Worm (Caenorhabditis elegans) whole organism, mixed stage, embryonic: ENCODE data around the gene ribo-1.

Source experiments
- M03D4.4 ChIP-seq: sonication (generic microtip); optimal IDR thresholded peaks from 2 replicates; lab custom pipeline; 2017; ENCODE audit warnings: mild to moderate bottlenecking, missing genetic modification characterization, missing compliant biosample characterization
- bed-3 ChIP-seq: fragments of 200-800 bp; sonication (Bioruptor generic); optimal IDR thresholded peaks from 3 replicates; lab custom pipeline; 2018; ENCODE audit warnings: mild to moderate bottlenecking, missing genetic modification characterization, moderate library complexity, missing compliant biosample characterization
- blmp-1 ChIP-seq: fragments of 150-350 bp; optimal IDR thresholded peaks from 2 replicates; lab custom pipeline; 2014; ENCODE audit warnings: missing biosample characterization, missing genetic modification characterization
- ceh-39 ChIP-seq: fragments of 150-350 bp; optimal IDR thresholded peaks from 2 replicates; lab custom pipeline; 2014; ENCODE audit warnings: missing biosample characterization, missing genetic modification characterization
- ceh-43 ChIP-seq: fragments of 200-800 bp; sonication (Bioruptor generic); optimal IDR thresholded peaks from 2 replicates; lab custom pipeline; 2018; ENCODE audit warnings: mild to moderate bottlenecking, missing genetic modification characterization, moderate library complexity, missing compliant biosample characterization
- ceh-83 ChIP-seq: fragments of 200-800 bp; sonication (Bioruptor generic); optimal IDR thresholded peaks from 2 replicates; lab custom pipeline; 2018; ENCODE audit warnings: mild to moderate bottlenecking, missing genetic modification characterization, missing compliant biosample characterization
- ces-1 ChIP-seq: fragments of 150-350 bp; optimal IDR thresholded peaks from 2 replicates; lab custom pipeline; 2014; ENCODE audit warnings: missing biosample characterization, missing genetic modification reagents, missing genetic modification characterization
- cnd-1 ChIP-seq: fragments of 200-800 bp; sonication (Bioruptor generic); optimal IDR thresholded peaks from 2 replicates; lab custom pipeline; 2018; ENCODE audit warnings: mild to moderate bottlenecking, missing genetic modification characterization, missing compliant biosample characterization
- drap-1 ChIP-seq: fragments of 200-800 bp; sonication (Bioruptor generic); optimal IDR thresholded peaks from 3 replicates; lab custom pipeline; 2018; ENCODE audit warnings: mild to moderate bottlenecking, missing genetic modification characterization, missing compliant biosample characterization
- elt-1 ChIP-seq: sonication (generic microtip); optimal IDR thresholded peaks from 2 replicates; lab custom pipeline; 2017; ENCODE audit warnings: missing genetic modification characterization, mild to moderate bottlenecking, missing compliant biosample characterization, antibody characterized with exemption, moderate library complexity, borderline replicate concordance; ENCODE audit not compliant: insufficient read depth
- elt-3 ChIP-seq: fragments of 150-350 bp; optimal IDR thresholded peaks from 2 replicates; lab custom pipeline; 2014; ENCODE audit warnings: missing biosample characterization, missing genetic modification characterization
- flh-1 ChIP-seq: fragments of 200-800 bp; sonication (Bioruptor generic); optimal IDR thresholded peaks from 2 replicates; lab custom pipeline; 2018; ENCODE audit warnings: mild to moderate bottlenecking, missing genetic modification characterization, moderate library complexity, missing compliant biosample characterization
- ham-2 ChIP-seq: fragments of 200-800 bp; sonication (Bioruptor generic); optimal IDR thresholded peaks from 2 replicates; lab custom pipeline; 2018; ENCODE audit warnings: mild to moderate bottlenecking, missing genetic modification characterization, missing compliant biosample characterization
- hlh-1 ChIP-seq: fragments of 150-350 bp; optimal IDR thresholded peaks from 2 replicates; lab custom pipeline; 2014; ENCODE audit warnings: missing biosample characterization, missing genetic modification reagents, missing genetic modification characterization
- lin-13 ChIP-seq: fragments of 150-350 bp; optimal IDR thresholded peaks from 2 replicates; lab custom pipeline; 2014; ENCODE audit warnings: missing biosample characterization, missing genetic modification characterization
- lin-32 ChIP-seq: fragments of 200-800 bp; sonication (Bioruptor generic); optimal IDR thresholded peaks from 2 replicates; lab custom pipeline; 2018; ENCODE audit warnings: mild to moderate bottlenecking, missing genetic modification characterization, missing compliant biosample characterization
- lsy-2 ChIP-seq: fragments of 150-350 bp; optimal IDR thresholded peaks from 2 replicates; lab custom pipeline; 2014; ENCODE audit warnings: missing biosample characterization, missing genetic modification characterization
- mab-5 ChIP-seq: fragments of 150-350 bp; optimal IDR thresholded peaks from 2 replicates; lab custom pipeline; 2014; ENCODE audit warnings: missing biosample characterization, missing genetic modification characterization
- mep-1 ChIP-seq: fragments of 150-350 bp; optimal IDR thresholded peaks from 2 replicates; lab custom pipeline; 2017; ENCODE audit warnings: missing biosample characterization, missing genetic modification reagents, missing genetic modification characterization, inconsistent platforms
- mls-2 ChIP-seq: sonication (generic microtip); optimal IDR thresholded peaks from 2 replicates; lab custom pipeline; 2016; ENCODE audit warnings: mild to moderate bottlenecking, missing genetic modification characterization, moderate library complexity, missing compliant biosample characterization
- nhr-12 ChIP-seq: fragments of 150-350 bp; optimal IDR thresholded peaks from 2 replicates; lab custom pipeline; 2014; ENCODE audit warnings: missing biosample characterization, missing genetic modification characterization
- nhr-2 ChIP-seq: fragments of 150-350 bp; optimal IDR thresholded peaks from 2 replicates; lab custom pipeline; 2014; ENCODE audit warnings: missing biosample characterization, missing genetic modification characterization
- nhr-237 ChIP-seq: fragments of 150-350 bp; optimal IDR thresholded peaks from 2 replicates; lab custom pipeline; 2014; ENCODE audit warnings: missing biosample characterization, missing genetic modification characterization
- nhr-28 ChIP-seq: fragments of 150-350 bp; optimal IDR thresholded peaks from 2 replicates; lab custom pipeline; 2014; ENCODE audit warnings: missing biosample characterization, missing genetic modification characterization
- nhr-76 ChIP-seq: sonication (generic microtip); optimal IDR thresholded peaks from 2 replicates; lab custom pipeline; 2017; ENCODE audit warnings: missing biosample characterization, missing genetic modification characterization
- pha-4 ChIP-seq: fragments of 150-350 bp; optimal IDR thresholded peaks from 2 replicates; lab custom pipeline; 2018; ENCODE audit warnings: missing biosample characterization, missing genetic modification reagents, missing genetic modification characterization
- sem-2 ChIP-seq: fragments of 200-800 bp; sonication (Bioruptor generic); optimal IDR thresholded peaks from 2 replicates; lab custom pipeline; 2018; ENCODE audit warnings: mild to moderate bottlenecking, missing genetic modification characterization, missing compliant biosample characterization
- snpc-4 ChIP-seq: fragments of 150-350 bp; optimal IDR thresholded peaks from 2 replicates; lab custom pipeline; 2014; ENCODE audit warnings: missing biosample characterization, missing genetic modification characterization
- sptf-1 ChIP-seq: sonication (generic microtip); optimal IDR thresholded peaks from 2 replicates; lab custom pipeline; 2017; ENCODE audit warnings: mild to moderate bottlenecking, missing genetic modification characterization, moderate library complexity, missing compliant biosample characterization
- tbx-8 ChIP-seq: fragments of 200-800 bp; sonication (Bioruptor generic); optimal IDR thresholded peaks from 2 replicates; lab custom pipeline; 2018; ENCODE audit warnings: mild to moderate bottlenecking, missing genetic modification characterization, moderate library complexity, missing compliant biosample characterization
- unc-120 ChIP-seq: sonication (generic microtip); optimal IDR thresholded peaks from 2 replicates; lab custom pipeline; 2017; ENCODE audit warnings: missing genetic modification characterization, missing compliant biosample characterization; ENCODE audit not compliant: poor library complexity, severe bottlenecking
- unc-62 ChIP-seq: fragments of 150-350 bp; optimal IDR thresholded peaks from 2 replicates; lab custom pipeline; 2014; ENCODE audit warnings: missing biosample characterization, missing genetic modification reagents, missing genetic modification characterization
- zip-8 ChIP-seq: fragments of 150-350 bp; optimal IDR thresholded peaks from 2 replicates; lab custom pipeline; 2014; ENCODE audit warnings: missing biosample characterization, missing genetic modification characterization
- ztf-11 ChIP-seq: fragments of 150-350 bp; optimal IDR thresholded peaks from 2 replicates; lab custom pipeline; 2014; ENCODE audit warnings: missing biosample characterization, missing genetic modification characterization

Gene ribo-1

ce11 chrIV:6905947-6906489 is 4.5 kb upstream of the ribo-1 start, which contains the start of the genes T22D1.17 and T22D1.8:
T22D1.17 (plus strand) TSS chrIV:6905997.
T22D1.8 (minus strand) TSS chrIV:6906348.
- TF ChIP-seq tbx-8 (no peak), ces-1 (GFP tag; lab: Kevin White, UChicago) (no peak), mls-2 (no peak), zip-8 (no peak), M03D4.4 (no peak), lsy-2 (no peak), lin-13 (tag; lab: Kevin White, UChicago) (no peak), sem-2 (no peak), snpc-4 (no peak), mep-1 (no peak), unc-62 (GFP tag; lab: Kevin White, UChicago) (no peak), drap-1 (no peak), ceh-83 (no peak), blmp-1 (tag; lab: Kevin White, UChicago) (no peak), ztf-11 (tag; lab: Kevin White, UChicago) (no peak), ceh-39 (tag; lab: Kevin White, UChicago) (no peak), elt-1 (tag; lab: Kevin White, UChicago) (no peak)

ce11 chrIV:6907487-6907886 is 3.0 kb upstream of the ribo-1 start:
- TF ChIP-seq mab-5 (tag; lab: Kevin White, UChicago) (no peak), elt-3 (no peak), tbx-8 (no peak), ceh-83 (no peak), unc-62 (GFP tag; lab: Kevin White, UChicago) (no peak), unc-120 (tag; lab: Kevin White, UChicago) (no peak), elt-1 (tag; lab: Kevin White, UChicago) (no peak), bed-3 (GFP tag; lab: Kevin White, UChicago) (no peak), ceh-39 (tag; lab: Kevin White, UChicago) (no peak), ztf-11 (tag; lab: Kevin White, UChicago) (no peak), sem-2 (no peak)

ce11 chrIV:6912851-6913588 is 2.5 kb downstream of the ribo-1 start, which contains the start of gene T22D1.3:
T22D1.3 (plus strand) TSS chrIV:6913538.
- no peak for TF ChIP-seq ham-2
- no peak for TF ChIP-seq ceh-83
- TF ChIP-seq ztf-11 (tag; lab: Kevin White, UChicago) = no peak
- TF ChIP-seq hlh-1 (tag; lab: Kevin White, UChicago) = no peak
- no peak for TF ChIP-seq blmp-1 (tag; lab: Kevin White, UChicago)
- no peak for TF ChIP-seq ceh-39 (tag; lab: Kevin White, UChicago)
- no peak for TF ChIP-seq ces-1 (GFP tag; lab: Kevin White, UChicago)
- no peak for TF ChIP-seq sem-2
- TF ChIP-seq nhr-12 = no peak
- TF ChIP-seq mls-2 = no peak
- no peak for TF ChIP-seq nhr-76 (tag; lab: Kevin White, UChicago)
- TF ChIP-seq nhr-28 (tag; lab: Kevin White, UChicago) = no peak
- TF ChIP-seq, all 35 proteins: peak for 0

- TF ChIP-seq M03D4.4 = no peak
- TF ChIP-seq blmp-1 (tag; lab: Kevin White, UChicago) = no peak
- no peak for TF ChIP-seq flh-1 (GFP tag; lab: Kevin White, UChicago)
- TF ChIP-seq sptf-1 (tag; lab: Kevin White, UChicago) = no peak
- TF ChIP-seq nhr-28 (tag; lab: Kevin White, UChicago) = no peak
- no peak for TF ChIP-seq lin-32 (GFP tag; lab: Kevin White, UChicago)
- TF ChIP-seq unc-120 (tag; lab: Kevin White, UChicago) = no peak
These were observed 6.3 kb downstream of the ribo-1 start for ce11 chrIV:6916831-6917230.

ce11 chrIV:6919318-6919717 is 8.8 kb downstream of the ribo-1 start, which contains the start of gene ruvb-2:
ruvb-2 (minus strand) TSS chrIV:6919406.
- TF ChIP-seq snpc-4 (no peak), nhr-12 (no peak), zip-8 (no peak), lin-13 (tag; lab: Kevin White, UChicago) (peak; percentile 58), flh-1 (GFP tag; lab: Kevin White, UChicago) (no peak), nhr-237 (tag; lab: Kevin White, UChicago) (peak; percentile 69), ceh-43 (peak; percentile 42), elt-1 (tag; lab: Kevin White, UChicago) (no peak), lin-32 (GFP tag; lab: Kevin White, UChicago) (no peak), nhr-2 (tag; lab: Kevin White, UChicago) (peak; percentile 4), hlh-1 (tag; lab: Kevin White, UChicago) (no peak), unc-62 (GFP tag; lab: Kevin White, UChicago) (no peak), M03D4.4 (no peak), unc-120 (tag; lab: Kevin White, UChicago) (no peak), mab-5 (tag; lab: Kevin White, UChicago) (no peak), bed-3 (GFP tag; lab: Kevin White, UChicago) (no peak), ces-1 (GFP tag; lab: Kevin White, UChicago) (peak; percentile 93), lsy-2 (peak; percentile 81), elt-3 (no peak), drap-1 (no peak), sptf-1 (tag; lab: Kevin White, UChicago) (peak; percentile 38), sem-2 (no peak), ztf-11 (tag; lab: Kevin White, UChicago) (no peak), mep-1 (peak; percentile 65), nhr-76 (tag; lab: Kevin White, UChicago) (no peak), pha-4 (tag; lab: Kevin White, UChicago) (peak; percentile 59), tbx-8 (no peak), ceh-39 (tag; lab: Kevin White, UChicago) (no peak), ceh-83 (no peak), ham-2 (no peak), nhr-28 (tag; lab: Kevin White, UChicago) (no peak), cnd-1 (tag; lab: Kevin White, UChicago) (no peak), blmp-1 (tag; lab: Kevin White, UChicago) (peak; percentile 27)
